Fruit fly (Drosophila melanogaster): Measurements from ENCODE around the gene CG4789.

- no peak for TF ChIP-seq prd (optimal IDR thresholded peaks at IDR 0.05)
- TF ChIP-seq prd (GFP tag; IDR thresholded peaks at IDR 0.05) = no peak
- no peak for TF ChIP-seq Tbp (GFP tag; optimal IDR thresholded peaks at IDR 0.05)
- TF ChIP-seq CG2116 (GFP tag; optimal IDR thresholded peaks at IDR 0.05) = no peak
- TF ChIP-seq amos (GFP tag; IDR thresholded peaks at IDR 0.05; ENCODE audit: partially characterized antibody) = no peak
- TF ChIP-seq Mad (GFP tag; optimal IDR thresholded peaks at IDR 0.05) = no peak
- no peak for TF ChIP-seq CG14710 (tag; optimal IDR thresholded peaks at IDR 0.05)
- TF ChIP-seq CG30403 (GFP tag; optimal IDR thresholded peaks at IDR 0.05) = no peak
- TF ChIP-seq Elba2 (GFP tag; optimal IDR thresholded peaks at IDR 0.05) = no peak
- TF ChIP-seq BtbVII (GFP tag; optimal IDR thresholded peaks at IDR 0.05) = no peak
- TF ChIP-seq CG32532 (GFP tag; IDR thresholded peaks at IDR 0.05) = no peak
- TF ChIP-seq klu (GFP tag; IDR thresholded peaks at IDR 0.05) = no peak
- TF ChIP-seq CG6272 (GFP tag; IDR thresholded peaks at IDR 0.05) = no peak
- no peak for TF ChIP-seq cas (GFP tag; IDR thresholded peaks at IDR 0.05)
- no peak for TF ChIP-seq Bdp1 (GFP tag; optimal IDR thresholded peaks at IDR 0.05)
Observed at dm6 chrX:16818186-16818585, 17.5 kb downstream of the CG4789 start.

All from whole organism, embryonic.